Fruit fly (Drosophila melanogaster) whole organism, prepupa: Measurements from ENCODE around the gene bun.

Experiments used
- Blimp-1 ChIP-seq: fragments of 200-800 bp; sonication (Bioruptor generic); optimal IDR thresholded peaks from 3 replicates; lab custom pipeline; 2017; ENCODE audit warnings: missing biosample characterization, missing genetic modification characterization, mild to moderate bottlenecking, moderate library complexity, missing genetic modification reagents
- CG10631 ChIP-seq: fragments of 200-800 bp; sonication (Bioruptor generic); optimal IDR thresholded peaks from 2 replicates; lab custom pipeline; 2016; ENCODE audit warnings: missing biosample characterization, missing genetic modification characterization
- CG10669 ChIP-seq: fragments of 200-800 bp; sonication (Bioruptor generic); optimal IDR thresholded peaks from 3 replicates; lab custom pipeline; 2018; ENCODE audit warnings: missing biosample characterization, mild to moderate bottlenecking, missing genetic modification characterization, moderate library complexity
- CG11902 ChIP-seq: fragments of 200-800 bp; sonication (Bioruptor generic); optimal IDR thresholded peaks from 3 replicates; lab custom pipeline; 2016; ENCODE audit warnings: missing biosample characterization, missing genetic modification characterization
- CG1621 ChIP-seq: fragments of 200-800 bp; sonication (Bioruptor generic); optimal IDR thresholded peaks from 3 replicates; lab custom pipeline; 2018; ENCODE audit warnings: missing biosample characterization, mild to moderate bottlenecking, missing genetic modification characterization
- CG3032 ChIP-seq: fragments of 200-800 bp; optimal IDR thresholded peaks from 2 replicates; lab custom pipeline; 2019; ENCODE audit warnings: missing biosample characterization, mild to moderate bottlenecking, missing genetic modification characterization, moderate library complexity
- CG31627 ChIP-seq: fragments of 200-800 bp; sonication (Bioruptor generic); optimal IDR thresholded peaks from 3 replicates; lab custom pipeline; 2016; ENCODE audit warnings: missing biosample characterization, missing genetic modification characterization
- CG34406 ChIP-seq: fragments of 200-800 bp; sonication (Bioruptor generic); optimal IDR thresholded peaks from 3 replicates; lab custom pipeline; 2016; ENCODE audit warnings: missing biosample characterization, missing genetic modification characterization
- CG3919 ChIP-seq: fragments of 200-800 bp; sonication (Bioruptor generic); optimal IDR thresholded peaks from 3 replicates; lab custom pipeline; 2016; ENCODE audit warnings: missing biosample characterization, missing genetic modification characterization
- CG6163 ChIP-seq: fragments of 200-800 bp; sonication (Bioruptor generic); IDR thresholded peaks from 3 replicates; pipeline ENCODE4 v1.3.6; 2022; ENCODE audit warnings: missing biosample characterization, missing genetic modification characterization
- CG6276 ChIP-seq: fragments of 200-800 bp; sonication (Bioruptor generic); optimal IDR thresholded peaks from 2 replicates; lab custom pipeline; 2017; ENCODE audit warnings: missing biosample characterization, mild to moderate bottlenecking, missing genetic modification characterization
- CG6792 ChIP-seq: fragments of 200-800 bp; sonication (Bioruptor generic); optimal IDR thresholded peaks from 3 replicates; lab custom pipeline; 2016; ENCODE audit warnings: missing biosample characterization, missing genetic modification characterization
- CG6808 ChIP-seq: fragments of 200-800 bp; sonication (Bioruptor generic); optimal IDR thresholded peaks from 3 replicates; lab custom pipeline; 2017; ENCODE audit warnings: missing biosample characterization, missing genetic modification characterization, mild to moderate bottlenecking, moderate library complexity, missing genetic modification reagents
- CG6854 ChIP-seq: fragments of 200-800 bp; sonication (Bioruptor generic); optimal IDR thresholded peaks from 2 replicates; lab custom pipeline; 2017; ENCODE audit warnings: missing biosample characterization, mild to moderate bottlenecking, missing genetic modification characterization
- CG8119 ChIP-seq: fragments of 200-800 bp; sonication (Bioruptor generic); IDR thresholded peaks from 3 replicates; pipeline ENCODE4 v1.3.6; 2022; ENCODE audit warnings: missing biosample characterization, missing genetic modification characterization
- CG8319 ChIP-seq: fragments of 200-800 bp; sonication (Bioruptor generic); optimal IDR thresholded peaks from 3 replicates; lab custom pipeline; 2016; ENCODE audit warnings: missing biosample characterization, missing genetic modification characterization
- CG9139 ChIP-seq: fragments of 200-800 bp; sonication (Bioruptor generic); optimal IDR thresholded peaks from 3 replicates; lab custom pipeline; 2017; ENCODE audit warnings: missing biosample characterization, mild to moderate bottlenecking, missing genetic modification characterization
- Eip75B ChIP-seq: fragments of 200-800 bp; sonication (Bioruptor generic); optimal IDR thresholded peaks from 3 replicates; lab custom pipeline; 2016; ENCODE audit warnings: missing biosample characterization, missing genetic modification characterization
- Eip93F ChIP-seq: fragments of 200-800 bp; sonication (Bioruptor generic); optimal IDR thresholded peaks from 2 replicates; lab custom pipeline; 2016; ENCODE audit warnings: missing biosample characterization, mild to moderate bottlenecking, missing genetic modification characterization
- Ets21C ChIP-seq: fragments of 200-800 bp; sonication (Bioruptor generic); optimal IDR thresholded peaks from 3 replicates; lab custom pipeline; 2016; ENCODE audit warnings: missing biosample characterization, missing genetic modification characterization
- Gug ChIP-seq: fragments of 200-800 bp; sonication (Bioruptor generic); IDR thresholded peaks from 2 replicates; pipeline ENCODE4 v1.3.6; 2022; ENCODE audit warnings: missing biosample characterization, missing genetic modification characterization
- Hr39 ChIP-seq: fragments of 200-800 bp; sonication (Bioruptor generic); optimal IDR thresholded peaks from 2 replicates; lab custom pipeline; 2016; ENCODE audit warnings: missing biosample characterization, missing genetic modification characterization
- Lpt ChIP-seq: fragments of 200-800 bp; sonication (Bioruptor generic); optimal IDR thresholded peaks from 3 replicates; lab custom pipeline; 2016; ENCODE audit warnings: missing biosample characterization, missing genetic modification characterization
- Met ChIP-seq: fragments of 200-800 bp; sonication (Bioruptor generic); optimal IDR thresholded peaks from 3 replicates; lab custom pipeline; 2016; ENCODE audit warnings: missing biosample characterization, missing genetic modification characterization
- Sox102F ChIP-seq: fragments of 200-800 bp; sonication (Bioruptor generic); optimal IDR thresholded peaks from 2 replicates; lab custom pipeline; 2016; ENCODE audit warnings: missing biosample characterization, mild to moderate bottlenecking, missing genetic modification characterization
- Sox14 ChIP-seq: fragments of 200-800 bp; sonication (Bioruptor generic); optimal IDR thresholded peaks from 3 replicates; lab custom pipeline; 2016; ENCODE audit warnings: missing biosample characterization, missing genetic modification characterization
- acj6 ChIP-seq: fragments of 200-800 bp; sonication (Bioruptor generic); optimal IDR thresholded peaks from 3 replicates; lab custom pipeline; 2016; ENCODE audit warnings: missing biosample characterization, missing genetic modification characterization
- cyc ChIP-seq: fragments of 200-800 bp; sonication (Bioruptor generic); optimal IDR thresholded peaks from 3 replicates; lab custom pipeline; 2016; ENCODE audit warnings: missing biosample characterization, missing genetic modification characterization
- dac ChIP-seq: fragments of 200-800 bp; sonication (Bioruptor generic); optimal IDR thresholded peaks from 2 replicates; lab custom pipeline; 2017; ENCODE audit warnings: missing biosample characterization, mild to moderate bottlenecking, missing genetic modification characterization
- esn ChIP-seq: fragments of 200-800 bp; sonication (Bioruptor generic); optimal IDR thresholded peaks from 2 replicates; lab custom pipeline; 2016; ENCODE audit warnings: missing biosample characterization, mild to moderate bottlenecking, missing genetic modification characterization, moderate library complexity
- fd59A ChIP-seq: fragments of 200-800 bp; sonication (Bioruptor generic); optimal IDR thresholded peaks from 2 replicates; lab custom pipeline; 2017; ENCODE audit warnings: missing biosample characterization, mild to moderate bottlenecking, missing genetic modification characterization, missing genetic modification reagents
- fd85E ChIP-seq: fragments of 200-800 bp; sonication (Bioruptor generic); optimal IDR thresholded peaks from 3 replicates; lab custom pipeline; 2016; ENCODE audit warnings: missing biosample characterization, missing genetic modification characterization
- fkh ChIP-seq: fragments of 200-800 bp; sonication (Bioruptor generic); optimal IDR thresholded peaks from 3 replicates; lab custom pipeline; 2017; ENCODE audit warnings: missing biosample characterization, mild to moderate bottlenecking, missing genetic modification characterization, moderate library complexity
- lz ChIP-seq: fragments of 200-800 bp; sonication (Bioruptor generic); optimal IDR thresholded peaks from 3 replicates; lab custom pipeline; 2016; ENCODE audit warnings: missing biosample characterization, missing genetic modification characterization
- pdm3 ChIP-seq: fragments of 200-800 bp; sonication (Bioruptor generic); optimal IDR thresholded peaks from 3 replicates; lab custom pipeline; 2016; ENCODE audit warnings: missing biosample characterization, missing genetic modification characterization
- spab ChIP-seq: fragments of 200-800 bp; sonication (Bioruptor generic); optimal IDR thresholded peaks from 2 replicates; lab custom pipeline; 2017; ENCODE audit warnings: missing biosample characterization, mild to moderate bottlenecking, missing genetic modification characterization, missing genetic modification reagents
- ss ChIP-seq, 2 experiments: fragments of 200-800 bp; sonication (Bioruptor generic); optimal IDR thresholded peaks; 2 replicates in 1 of 2; 3 replicates in 1 of 2; lab custom pipeline; 2017 to 2018; ENCODE audit warnings: mild to moderate bottlenecking in 2 of 2, missing biosample characterization in 2 of 2, missing genetic modification characterization in 2 of 2, moderate library complexity in 1 of 2
- svp ChIP-seq: fragments of 200-800 bp; sonication (Bioruptor generic); peaks from one replicate; lab custom pipeline; 2016; ENCODE audit warnings: missing biosample characterization, missing genetic modification characterization
- topi ChIP-seq: fragments of 200-800 bp; sonication (Bioruptor generic); optimal IDR thresholded peaks from 3 replicates; lab custom pipeline; 2016; ENCODE audit warnings: missing biosample characterization, missing genetic modification characterization
- vri ChIP-seq: fragments of 200-800 bp; sonication (Bioruptor generic); optimal IDR thresholded peaks from 3 replicates; lab custom pipeline; 2016; ENCODE audit warnings: missing biosample characterization, mild to moderate bottlenecking, missing genetic modification characterization

Gene bun

DNA sequence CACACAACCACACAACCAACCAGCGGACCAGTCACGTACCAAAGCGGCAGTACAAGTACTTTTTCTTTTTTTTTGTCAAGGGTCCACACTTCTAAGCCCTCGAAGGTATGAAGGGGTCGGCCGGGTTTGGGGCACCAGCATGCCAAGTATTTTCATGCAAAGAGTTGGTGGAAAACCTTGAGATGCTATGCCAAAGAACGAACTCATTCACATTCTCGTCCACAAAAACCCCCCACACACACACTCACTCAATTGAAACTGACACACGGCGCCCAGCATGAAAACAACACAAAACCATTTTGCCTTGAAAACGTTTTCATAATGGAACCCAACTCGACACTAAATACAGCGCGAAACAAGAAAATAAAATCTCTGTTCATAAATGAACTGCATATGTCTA lies 46.0 kb downstream of the bun start (continued):
- TF ChIP-seq CG34406 (GFP tag; lab: Kevin White, UChicago) (no peak), CG8319 (GFP tag; lab: Kevin White, UChicago) (no peak), Eip75B (no peak)
- TF ChIP-seq, all 60 proteins: peak for 0

DNA sequence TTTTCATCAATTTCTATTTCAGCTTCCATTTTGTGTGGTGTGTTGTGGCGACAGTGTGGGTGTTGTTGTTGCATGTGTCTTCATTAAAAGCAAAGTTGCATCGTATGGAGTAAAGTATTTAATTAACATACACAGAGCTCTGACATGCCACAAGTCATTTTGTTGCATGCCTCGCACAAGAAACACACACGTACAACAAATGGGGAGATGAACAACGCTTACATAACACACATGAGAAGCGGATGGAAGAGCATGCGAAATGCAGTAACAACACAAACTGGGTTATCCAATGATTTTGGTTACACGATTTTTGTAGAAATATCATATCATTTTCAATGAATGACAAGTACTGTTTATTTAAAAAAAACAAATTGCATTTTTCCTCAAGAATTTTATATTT lies 47.2 kb downstream of the bun start:
- TF ChIP-seq CG6792 = no peak
- TF ChIP-seq Blimp-1 = no peak
- no peak for TF ChIP-seq CG6808 (GFP tag; lab: Kevin White, UChicago)

DNA sequence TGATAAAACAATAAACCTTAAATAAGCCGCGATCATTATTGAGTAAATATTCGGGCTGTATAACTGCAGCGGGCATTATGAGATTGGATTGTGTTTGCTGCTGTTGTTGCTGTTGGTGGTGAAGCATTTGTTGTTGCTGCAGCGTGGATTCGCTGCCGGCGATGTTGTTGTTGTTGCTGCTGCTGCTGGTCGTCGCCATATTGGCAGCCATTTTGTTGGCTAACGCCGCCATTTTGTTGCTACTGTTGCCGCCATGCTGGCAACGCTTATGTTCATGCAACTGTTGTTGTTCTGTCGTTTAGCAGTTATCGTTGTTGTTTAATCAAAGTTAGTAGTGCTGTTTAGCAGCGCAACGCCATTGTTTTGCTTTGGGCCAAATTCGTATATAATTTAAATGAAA lies 47.9 kb downstream of the bun start:
- TF ChIP-seq CG6808 (GFP tag; lab: Kevin White, UChicago) (peak; percentile 5), ss (GFP tag; optimal IDR thresholded peaks at IDR 0.05; lab: Kevin White, UChicago) (peak in 1 of 2 experiments; percentile 38), CG6163 (GFP tag; lab: Robert Waterston, UW) (peak; percentile 14; the same call in 2 of the 3 replicates), CG8119 (GFP tag; lab: Robert Waterston, UW) (no peak), fd85E (GFP tag; lab: Kevin White, UChicago) (no peak), Hr39 (GFP tag; lab: Kevin White, UChicago) (no peak), lz (GFP tag; lab: Kevin White, UChicago) (no peak), CG3032 (peak; percentile 22), Eip93F (GFP tag; lab: Kevin White, UChicago) (no peak), acj6 (GFP tag; lab: Kevin White, UChicago) (no peak), fkh (GFP tag; lab: Kevin White, UChicago) (peak; percentile 10), dac (GFP tag; lab: Kevin White, UChicago) (no peak), CG1621 (tag; lab: Kevin White, UChicago) (no peak), Sox102F (GFP tag; lab: Kevin White, UChicago) (no peak), CG34406 (GFP tag; lab: Kevin White, UChicago) (no peak), topi (no peak), Sox14 (GFP tag; lab: Kevin White, UChicago) (no peak), CG6276 (GFP tag; lab: Kevin White, UChicago) (no peak), CG6792 (no peak), cyc (GFP tag; lab: Kevin White, UChicago) (no peak)

DNA sequence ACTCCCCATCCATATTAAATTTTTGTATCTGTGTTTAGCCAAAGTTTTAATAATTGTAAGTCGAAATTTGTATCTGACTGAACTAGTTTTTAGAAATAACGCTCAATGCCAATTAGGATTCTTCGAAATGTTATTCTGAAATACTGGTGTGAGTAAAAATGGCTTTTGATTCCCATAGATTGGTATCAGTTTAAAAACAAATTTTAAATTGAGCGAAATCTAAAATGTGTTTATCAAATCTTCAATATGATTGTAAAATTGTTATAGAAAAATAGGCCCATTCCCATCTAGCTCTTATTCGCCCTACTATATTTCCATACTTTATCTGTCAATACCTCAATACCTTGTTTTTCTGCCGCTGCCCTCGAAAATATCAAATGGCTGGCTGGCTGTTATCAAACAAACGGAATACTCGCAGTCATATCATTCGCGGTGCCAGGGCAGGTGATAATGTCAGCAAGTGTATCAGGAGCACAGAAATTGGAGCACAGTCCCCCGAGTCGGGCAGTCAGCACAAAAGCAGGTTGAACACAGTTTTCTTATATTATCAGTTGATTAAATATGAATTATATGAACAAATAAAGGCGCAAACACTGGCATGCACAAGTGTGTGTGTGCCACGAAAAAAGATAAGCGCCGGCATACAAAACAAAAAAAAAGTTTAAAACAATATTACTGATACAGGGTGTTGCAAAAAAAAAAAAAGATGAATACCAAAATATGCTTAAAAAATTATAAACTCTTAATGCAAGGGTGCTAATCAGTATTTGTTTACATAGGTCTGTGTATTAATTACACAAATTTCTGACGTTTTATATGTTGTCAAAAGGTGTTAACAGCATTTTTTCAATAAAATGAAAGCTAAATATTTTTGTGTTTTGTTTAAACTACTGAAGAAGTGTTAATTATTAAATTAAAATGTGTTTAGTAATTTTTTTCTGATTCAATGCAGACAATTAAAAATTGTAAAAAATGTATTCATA lies 48.8 kb downstream of the bun start, which contains the start of gene t-cup:
Gene t-cup (minus strand): TSS at position 51 of the 983 bp plus-strand sequence.
- TF ChIP-seq fd59A (GFP tag; lab: Kevin White, UChicago) (no peak), CG8319 (GFP tag; lab: Kevin White, UChicago) (no peak), pdm3 (GFP tag; lab: Kevin White, UChicago) (peak; percentile 26), CG3919 (GFP tag; lab: Kevin White, UChicago) (peak; percentile 28), fkh (GFP tag; lab: Kevin White, UChicago) (peak; percentile 99), Ets21C (GFP tag; lab: Kevin White, UChicago) (no peak), vri (peak; percentile 97), CG11902 (GFP tag; lab: Kevin White, UChicago) (no peak), CG6163 (GFP tag; lab: Robert Waterston, UW) (peak; percentile 65), Gug (GFP tag; lab: Robert Waterston, UW) (no peak), spab (GFP tag; lab: Kevin White, UChicago) (peak; percentile 18), CG10669 (GFP tag; lab: Kevin White, UChicago) (peak; percentile 12), Sox14 (GFP tag; lab: Kevin White, UChicago) (peak; percentile 52), cyc (GFP tag; lab: Kevin White, UChicago) (no peak), CG6792 (peak; percentile 40), CG6854 (GFP tag; lab: Kevin White, UChicago) (peak; percentile 74), CG9139 (peak; percentile 24), Lpt (GFP tag; lab: Kevin White, UChicago) (no peak), Eip75B (peak; percentile 57), CG34406 (GFP tag; lab: Kevin White, UChicago) (peak; percentile 65), esn (GFP tag; lab: Kevin White, UChicago) (peak; percentile 74), topi (peak; percentile 55), CG31627 (GFP tag; lab: Kevin White, UChicago) (no peak), CG3032 (no peak), svp (GFP tag; lab: Kevin White, UChicago) (peak; percentile 98), CG6276 (GFP tag; lab: Kevin White, UChicago) (no peak), Blimp-1 (peak; percentile 43), fd85E (GFP tag; lab: Kevin White, UChicago) (no peak), CG6808 (GFP tag; lab: Kevin White, UChicago) (peak; percentile 59), Eip93F (GFP tag; lab: Kevin White, UChicago) (peak; percentile 81), CG10631 (GFP tag; lab: Kevin White, UChicago) (peak; percentile 6), Met (GFP tag; lab: Kevin White, UChicago) (peak; percentile 60)
